Fruit fly (Drosophila melanogaster) whole organism, embryonic: ENCODE measurements around the gene CG31122.
A peak's percentile ranks its signal among the peaks of the same experiment; 100 is the strongest.

Source experiments
- CG11247 ChIP-seq: fragments of 200-800 bp; sonication (Bioruptor generic); IDR thresholded peaks from 2 replicates; pipeline ENCODE4 v1.3.6; 2022; ENCODE audit warnings: missing biosample characterization, missing genetic modification characterization
- Hr39 ChIP-seq: fragments of >200 bp; optimal IDR thresholded peaks from 2 replicates; lab custom pipeline; 2017
- psq ChIP-seq: fragments of 200-800 bp; sonication (Bioruptor generic); optimal IDR thresholded peaks from 2 replicates; lab custom pipeline; 2017; ENCODE audit warnings: missing biosample characterization, missing genetic modification characterization
- sd ChIP-seq: fragments of 200-800 bp; sonication (Bioruptor generic); optimal IDR thresholded peaks from 3 replicates; lab custom pipeline; 2018; ENCODE audit warnings: missing biosample characterization, mild to moderate bottlenecking, missing genetic modification characterization, moderate library complexity

- peak; percentile 49 for TF ChIP-seq sd (tag; lab: Kevin White, UChicago)
- TF ChIP-seq Hr39 (lab: Kevin White, UChicago), result no peak
- peak; percentile 52; the same call in 1 of the 2 replicates for TF ChIP-seq CG11247 (GFP tag; lab: Robert Waterston, UW)
- no peak for TF ChIP-seq psq (GFP tag; lab: Kevin White, UChicago)
Observed at dm6 chr3R:18404713-18405112, 8.0 kb downstream of the CG31122 start, which contains the start of gene CG7685.
